Fruit fly (Drosophila melanogaster): ENCODE data around the gene Ctl2.
A peak's percentile ranks its signal among the peaks of the same experiment; 100 is the strongest.

The Ctl2 gene

DNA sequence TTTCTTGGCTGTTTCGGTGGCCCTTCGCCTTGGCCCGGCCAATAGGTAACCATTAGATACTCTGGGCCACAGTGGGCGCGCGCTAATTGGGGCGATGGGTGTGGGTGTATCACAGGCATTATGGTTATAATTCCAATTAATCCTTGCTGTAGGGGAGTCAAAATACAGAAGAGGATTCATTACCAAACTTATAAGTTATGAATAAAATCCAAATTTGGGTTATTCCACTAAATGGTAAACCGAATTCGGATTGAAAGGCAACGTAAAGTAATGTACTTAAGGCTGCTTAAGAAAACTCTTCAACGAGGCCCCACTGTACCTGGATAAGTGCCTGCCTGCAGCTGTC lies 33.5 kb upstream of the Ctl2 start (continued):
- no peak for TF ChIP-seq HLHmδ (GFP tag; optimal IDR thresholded peaks at IDR 0.05)
- TF ChIP-seq vvl (GFP tag; IDR thresholded peaks at IDR 0.05) = peak; percentile 51
- TF ChIP-seq ato (GFP tag; IDR thresholded peaks at IDR 0.05; ENCODE audit: partially characterized antibody) = no peak
- TF ChIP-seq CG15269 (tag; optimal IDR thresholded peaks at IDR 0.05) = no peak
- peak; percentile 42; the same call in 1 of the 2 replicates for TF ChIP-seq ranshi (GFP tag; IDR thresholded peaks at IDR 0.05)
- TF ChIP-seq Dp (GFP tag; optimal IDR thresholded peaks at IDR 0.05) = no peak
- 0 out of 2 replicates have a peak, but pooled peaks have one; percentile 32 for TF ChIP-seq CG7372 (GFP tag; IDR thresholded peaks at IDR 0.05)
- no peak for TF ChIP-seq maf-S (GFP tag; optimal IDR thresholded peaks at IDR 0.05)
- TF ChIP-seq NC2α (GFP tag; optimal IDR thresholded peaks at IDR 0.05) = no peak
- no peak for TF ChIP-seq CG13424 (tag; optimal IDR thresholded peaks at IDR 0.05)
- no peak for TF ChIP-seq Rx (GFP tag; IDR thresholded peaks at IDR 0.05)
- no peak for TF ChIP-seq twi (tag; optimal IDR thresholded peaks at IDR 0.05)
- TF ChIP-seq chinmo (GFP tag; IDR thresholded peaks at IDR 0.05; ENCODE audit: partially characterized antibody) = no peak
- TF ChIP-seq Ptx1 (GFP tag; IDR thresholded peaks at IDR 0.05) = peak; percentile 69
- no peak for TF ChIP-seq pros (GFP tag; optimal IDR thresholded peaks at IDR 0.05)
- TF ChIP-seq bcd (GFP tag; optimal IDR thresholded peaks at IDR 0.05) = peak; percentile 55
- TF ChIP-seq sna (GFP tag; IDR thresholded peaks at IDR 0.05; ENCODE audit: partially characterized antibody) = no peak
- no peak for TF ChIP-seq tll (GFP tag; optimal IDR thresholded peaks at IDR 0.05)
- peak; percentile 57 for TF ChIP-seq nmo (GFP tag; optimal IDR thresholded peaks at IDR 0.05)
- no peak for TF ChIP-seq odd (GFP tag; optimal IDR thresholded peaks at IDR 0.05)
- TF ChIP-seq CG10209 (GFP tag; optimal IDR thresholded peaks at IDR 0.05) = no peak
- TF ChIP-seq CG34376 (GFP tag; optimal IDR thresholded peaks at IDR 0.05) = peak; percentile 13
- TF ChIP-seq MESR4 (GFP tag; optimal IDR thresholded peaks at IDR 0.05) = no peak
- 0 out of 3 replicates have a peak, but pooled peaks have one; percentile 21 for TF ChIP-seq Dbx (GFP tag; IDR thresholded peaks at IDR 0.05)
- TF ChIP-seq CG10267 (tag; optimal IDR thresholded peaks at IDR 0.05) = peak; percentile 39
- no peak for TF ChIP-seq HmgZ (tag; optimal IDR thresholded peaks at IDR 0.05)
- peak; percentile 35; the same call in 1 of the 2 replicates for TF ChIP-seq CG6272 (GFP tag; IDR thresholded peaks at IDR 0.05)
- TF ChIP-seq CG14965 (GFP tag; optimal IDR thresholded peaks at IDR 0.05; ENCODE audit: borderline replicate concordance) = no peak
- peak; percentile 83 for TF ChIP-seq dysf (GFP tag; IDR thresholded peaks at IDR 0.05)
- no peak for TF ChIP-seq Elba2 (GFP tag; optimal IDR thresholded peaks at IDR 0.05)
- no peak for TF ChIP-seq CG6683 (GFP tag; optimal IDR thresholded peaks at IDR 0.05)
- no peak for TF ChIP-seq jigr1 (GFP tag; IDR thresholded peaks at IDR 0.05)
- TF ChIP-seq B-H1 (GFP tag; IDR thresholded peaks at IDR 0.05) = peak; percentile 30; the same call in 2 of the 3 replicates
- no peak for TF ChIP-seq tx (GFP tag; optimal IDR thresholded peaks at IDR 0.05)
- peak; percentile 44 for TF ChIP-seq Six4 (GFP tag; optimal IDR thresholded peaks at IDR 0.05)
- peak; percentile 54; the same call in 2 of the 3 replicates for TF ChIP-seq CG11695 (GFP tag; IDR thresholded peaks at IDR 0.05)
- TF ChIP-seq ewg (GFP tag; optimal IDR thresholded peaks at IDR 0.05) = no peak
- TF ChIP-seq Rfx (GFP tag; IDR thresholded peaks at IDR 0.05) = peak; percentile 64
- TF ChIP-seq Optix (GFP tag; IDR thresholded peaks at IDR 0.05) = no peak
- TF ChIP-seq CG10147 (GFP tag; optimal IDR thresholded peaks at IDR 0.05) = peak; percentile 31
- no peak for TF ChIP-seq gro (GFP tag; optimal IDR thresholded peaks at IDR 0.05)
- TF ChIP-seq Oli (tag; optimal IDR thresholded peaks at IDR 0.05) = no peak
- TF ChIP-seq sr (GFP tag; IDR thresholded peaks at IDR 0.05) = peak; percentile 72; the same call in 2 of the 3 replicates
- TF ChIP-seq zf30C (GFP tag; optimal IDR thresholded peaks at IDR 0.05) = no peak
- TF ChIP-seq Sin3A (optimal IDR thresholded peaks at IDR 0.05) = no peak
- no peak for TF ChIP-seq gfzf (GFP tag; optimal IDR thresholded peaks at IDR 0.05)
- peak; percentile 66 for TF ChIP-seq CG3281 (GFP tag; optimal IDR thresholded peaks at IDR 0.05)
- TF ChIP-seq Ets65A (GFP tag) = no peak
- no peak for TF ChIP-seq Abd-B (GFP tag; optimal IDR thresholded peaks at IDR 0.05)
- TF ChIP-seq CG11456 (GFP tag; IDR thresholded peaks at IDR 0.05) = 0 out of 3 replicates have a peak, but pooled peaks have one; percentile 41
- peak; percentile 43 for TF ChIP-seq CG4424 (GFP tag; optimal IDR thresholded peaks at IDR 0.05)
